Worm (Caenorhabditis elegans) whole organism, young adult: ENCODE results near the gene ttr-39.

Experiments used
- B0261.1 ChIP-seq: sonication (generic microtip); optimal IDR thresholded peaks from 2 replicates; lab custom pipeline; 2016; ENCODE audit warnings: mild to moderate bottlenecking, missing genetic modification characterization, moderate library complexity, missing compliant biosample characterization
- B0336.3 ChIP-seq: fragments of 200-800 bp; sonication (Bioruptor generic); IDR thresholded peaks from 2 replicates; pipeline ENCODE4 v1.3.6; 2022; ENCODE audit warnings: missing genetic modification characterization, missing compliant biosample characterization
- C17E4.6 ChIP-seq: fragments of 200-800 bp; sonication (Bioruptor generic); IDR thresholded peaks from 2 replicates; pipeline ENCODE4 v1.3.6; 2022; ENCODE audit warnings: missing genetic modification reagents, missing genetic modification characterization, missing compliant biosample characterization
- D2030.7 ChIP-seq: fragments of 200-800 bp; sonication (Bioruptor generic); IDR thresholded peaks from 2 replicates; pipeline ENCODE4 v1.3.6; 2022; ENCODE audit warnings: missing genetic modification reagents, missing genetic modification characterization, missing compliant biosample characterization
- F33H1.4 ChIP-seq: fragments of 200-800 bp; sonication (Bioruptor generic); IDR thresholded peaks from 2 replicates; pipeline ENCODE4 v1.3.6; 2022; ENCODE audit warnings: missing genetic modification reagents, missing genetic modification characterization, missing compliant biosample characterization
- F49E8.2 ChIP-seq: sonication (generic microtip); optimal IDR thresholded peaks from 3 replicates; lab custom pipeline; 2017; ENCODE audit warnings: missing genetic modification characterization, mild to moderate bottlenecking, missing compliant biosample characterization, antibody characterized with exemption, moderate library complexity; ENCODE audit not compliant: insufficient read depth
- F55B11.4 ChIP-seq: sonication (generic microtip); optimal IDR thresholded peaks from 2 replicates; lab custom pipeline; 2016; ENCODE audit warnings: missing compliant biosample characterization, missing genetic modification characterization, borderline replicate concordance; ENCODE audit not compliant: insufficient read depth
- K12H6.12 ChIP-seq: fragments of 200-800 bp; sonication (Bioruptor generic); optimal IDR thresholded peaks from 2 replicates; lab custom pipeline; 2018; ENCODE audit warnings: mild to moderate bottlenecking, missing genetic modification characterization, missing compliant biosample characterization
- T26A5.8 ChIP-seq: sonication (generic microtip); optimal IDR thresholded peaks from 2 replicates; lab custom pipeline; 2016; ENCODE audit warnings: missing genetic modification characterization, missing compliant biosample characterization
- aptf-3 ChIP-seq: fragments of 200-800 bp; sonication (Bioruptor generic); IDR thresholded peaks from 2 replicates; pipeline ENCODE4 v1.3.6; 2022; ENCODE audit warnings: missing genetic modification characterization, missing compliant biosample characterization
- attf-3 ChIP-seq: fragments of 200-800 bp; sonication (Bioruptor generic); conservative IDR thresholded peaks from 2 replicates; pipeline ENCODE4 v1.3.6; 2022; ENCODE audit warnings: missing genetic modification reagents, missing genetic modification characterization, missing compliant biosample characterization
- bed-1 ChIP-seq: fragments of 200-800 bp; sonication (Bioruptor generic); IDR thresholded peaks from 2 replicates; pipeline ENCODE4 v1.3.6; 2022; ENCODE audit warnings: missing genetic modification reagents, missing genetic modification characterization, missing compliant biosample characterization
- ceh-100 ChIP-seq: fragments of 200-800 bp; sonication (Bioruptor generic); IDR thresholded peaks from 2 replicates; pipeline ENCODE4 v1.3.6; 2022; ENCODE audit warnings: missing genetic modification reagents, missing genetic modification characterization, missing compliant biosample characterization
- ceh-58 ChIP-seq: fragments of 200-800 bp; sonication (Bioruptor generic); IDR thresholded peaks from 2 replicates; pipeline ENCODE4 v1.3.6; 2022; ENCODE audit warnings: missing genetic modification characterization, missing compliant biosample characterization
- chd-7 ChIP-seq: sonication (generic microtip); optimal IDR thresholded peaks from 2 replicates; lab custom pipeline; 2016; ENCODE audit warnings: mild to moderate bottlenecking, missing genetic modification characterization, moderate library complexity, missing compliant biosample characterization
- die-1 ChIP-seq: sonication (generic microtip); optimal IDR thresholded peaks from 2 replicates; lab custom pipeline; 2016; ENCODE audit warnings: missing genotype, mild to moderate bottlenecking, missing genetic modification characterization, missing compliant biosample characterization
- efl-1 ChIP-seq: fragments of 150-350 bp; optimal IDR thresholded peaks from 2 replicates; lab custom pipeline; 2014; ENCODE audit warnings: missing biosample characterization, missing genetic modification reagents, missing genetic modification characterization
- egl-44 ChIP-seq: fragments of 200-800 bp; sonication (Bioruptor generic); IDR thresholded peaks from 2 replicates; pipeline ENCODE4 v1.3.6; 2022; ENCODE audit warnings: missing genetic modification reagents, missing genetic modification characterization, missing compliant biosample characterization
- egrh-3 ChIP-seq: fragments of 200-800 bp; sonication (Bioruptor generic); IDR thresholded peaks from 2 replicates; pipeline ENCODE4 v1.3.6; 2022; ENCODE audit warnings: missing genetic modification reagents, missing genetic modification characterization, missing compliant biosample characterization
- gei-17 ChIP-seq: fragments of 200-800 bp; sonication (Bioruptor generic); optimal IDR thresholded peaks from 2 replicates; lab custom pipeline; 2018; ENCODE audit warnings: mild to moderate bottlenecking, missing genetic modification characterization, missing compliant biosample characterization
- hlh-26 ChIP-seq: fragments of 200-800 bp; sonication (Bioruptor generic); conservative IDR thresholded peaks from 2 replicates; pipeline ENCODE4 v1.3.6; 2022; ENCODE audit warnings: missing genetic modification reagents, missing genetic modification characterization, missing compliant biosample characterization
- hmg-20 ChIP-seq: fragments of 200-800 bp; sonication (Bioruptor generic); IDR thresholded peaks from 2 replicates; pipeline ENCODE4 v1.3.6; 2022; ENCODE audit warnings: missing genetic modification reagents, missing genetic modification characterization, missing compliant biosample characterization
- lag-1 ChIP-seq: fragments of 200-800 bp; sonication (Bioruptor generic); IDR thresholded peaks from 2 replicates; pipeline ENCODE4 v1.3.6; 2022; ENCODE audit warnings: missing genetic modification reagents, missing genetic modification characterization, missing compliant biosample characterization
- lin-35 ChIP-seq, 3 experiments: fragments of 150-350 bp in 2 of 3; sonication (generic microtip) in 1 of 3; optimal IDR thresholded peaks; 2 replicates each; lab custom pipeline; 2014 to 2018; ENCODE audit warnings: missing biosample characterization in 3 of 3, missing genetic modification characterization in 3 of 3, missing genetic modification reagents in 3 of 3
- lin-54 ChIP-seq: fragments of 200-800 bp; sonication (Bioruptor generic); optimal IDR thresholded peaks from 2 replicates; lab custom pipeline; 2018; ENCODE audit warnings: mild to moderate bottlenecking, missing genetic modification characterization, missing compliant biosample characterization
- lsl-1 ChIP-seq: fragments of 200-800 bp; sonication (Bioruptor generic); optimal IDR thresholded peaks from 2 replicates; lab custom pipeline; 2018; ENCODE audit warnings: mild to moderate bottlenecking, missing genetic modification characterization, moderate library complexity, missing compliant biosample characterization
- lsy-27 ChIP-seq: sonication (generic microtip); optimal IDR thresholded peaks from 2 replicates; lab custom pipeline; 2017; ENCODE audit warnings: missing genetic modification characterization, mild to moderate bottlenecking, missing compliant biosample characterization, antibody characterized with exemption, missing genotype, borderline replicate concordance; ENCODE audit not compliant: insufficient read depth
- madf-10 ChIP-seq: sonication (generic microtip); optimal IDR thresholded peaks from 2 replicates; lab custom pipeline; 2016; ENCODE audit warnings: mild to moderate bottlenecking, missing genetic modification characterization, missing compliant biosample characterization
- madf-6 ChIP-seq: fragments of 200-800 bp; sonication (Bioruptor generic); IDR thresholded peaks from 2 replicates; pipeline ENCODE4 v1.3.6; 2022; ENCODE audit warnings: missing genetic modification reagents, missing genetic modification characterization, missing compliant biosample characterization
- madf-8 ChIP-seq: fragments of 200-800 bp; sonication (Bioruptor generic); conservative IDR thresholded peaks from 2 replicates; pipeline ENCODE4 v1.3.6; 2022; ENCODE audit warnings: missing genetic modification reagents, missing genetic modification characterization, missing compliant biosample characterization
- mes-4 ChIP-seq: sonication (generic microtip); optimal IDR thresholded peaks from 2 replicates; lab custom pipeline; 2016; ENCODE audit warnings: missing genotype, missing genetic modification characterization, missing compliant biosample characterization
- nfya-1 ChIP-seq: sonication (generic microtip); optimal IDR thresholded peaks from 2 replicates; lab custom pipeline; 2017; ENCODE audit warnings: antibody characterized with exemption, missing compliant biosample characterization, missing genetic modification characterization, borderline replicate concordance; ENCODE audit not compliant: insufficient read depth
- nhr-27 ChIP-seq: fragments of 200-800 bp; sonication (Bioruptor generic); optimal IDR thresholded peaks from 2 replicates; lab custom pipeline; 2018; ENCODE audit warnings: mild to moderate bottlenecking, missing genetic modification characterization, moderate library complexity, missing compliant biosample characterization
- pha-4 ChIP-seq: fragments of 150-350 bp; sonication (generic microtip); optimal IDR thresholded peaks from 2 replicates; lab custom pipeline; 2014; ENCODE audit warnings: missing biosample characterization, missing genetic modification reagents, missing genetic modification characterization
- sea-2 ChIP-seq: fragments of 200-800 bp; sonication (Bioruptor generic); IDR thresholded peaks from 2 replicates; pipeline ENCODE4 v1.3.6; 2022; ENCODE audit warnings: missing genetic modification characterization, missing compliant biosample characterization
- snpc-1.3 ChIP-seq: sonication (generic microtip); optimal IDR thresholded peaks from 2 replicates; lab custom pipeline; 2017; ENCODE audit warnings: missing genetic modification characterization, mild to moderate bottlenecking, missing compliant biosample characterization, antibody characterized with exemption, moderate library complexity, missing genotype, missing genetic modification reagents; ENCODE audit not compliant: insufficient read depth
- snpc-3.4 ChIP-seq: sonication (generic microtip); optimal IDR thresholded peaks from 2 replicates; lab custom pipeline; 2017; ENCODE audit warnings: missing genetic modification characterization, mild to moderate bottlenecking, missing compliant biosample characterization, antibody characterized with exemption, moderate library complexity, missing genotype, missing genetic modification reagents
- somi-1 ChIP-seq: fragments of 200-800 bp; sonication (Bioruptor generic); optimal IDR thresholded peaks from 2 replicates; lab custom pipeline; 2018; ENCODE audit warnings: mild to moderate bottlenecking, missing genetic modification characterization, missing compliant biosample characterization
- tbp1 ChIP-seq: fragments of 200-800 bp; sonication (Bioruptor generic); optimal IDR thresholded peaks from 2 replicates; lab custom pipeline; 2018; ENCODE audit warnings: mild to moderate bottlenecking, missing genetic modification characterization, missing compliant biosample characterization
- tbx-9 ChIP-seq: sonication (generic microtip); optimal IDR thresholded peaks from 2 replicates; lab custom pipeline; 2016; ENCODE audit warnings: borderline replicate concordance, missing genetic modification characterization, inconsistent platforms, missing compliant biosample characterization
- ztf-28 ChIP-seq: fragments of 200-800 bp; sonication (Bioruptor generic); IDR thresholded peaks from 2 replicates; pipeline ENCODE4 v1.3.6; 2022; ENCODE audit warnings: missing genetic modification reagents, missing genetic modification characterization, missing compliant biosample characterization

Gene ttr-39

ce11 chrIV:10089777-10090176 lies at the start of gene ttr-39:
ttr-39 (minus strand) TSS chrIV:10089877.
- no peak for TF ChIP-seq snpc-1.3 (tag; lab: Kevin White, UChicago)
- no peak for TF ChIP-seq chd-7 (tag; lab: Kevin White, UChicago)
- TF ChIP-seq tbx-9 (tag; lab: Kevin White, UChicago): no peak
- TF ChIP-seq lin-54 (GFP tag; lab: Kevin White, UChicago): no peak
- no peak for TF ChIP-seq B0261.1 (tag; lab: Kevin White, UChicago)
- no peak for TF ChIP-seq F49E8.2 (tag; lab: Kevin White, UChicago)
- TF ChIP-seq madf-8 (GFP tag; lab: Robert Waterston, UW): no peak

DNA sequence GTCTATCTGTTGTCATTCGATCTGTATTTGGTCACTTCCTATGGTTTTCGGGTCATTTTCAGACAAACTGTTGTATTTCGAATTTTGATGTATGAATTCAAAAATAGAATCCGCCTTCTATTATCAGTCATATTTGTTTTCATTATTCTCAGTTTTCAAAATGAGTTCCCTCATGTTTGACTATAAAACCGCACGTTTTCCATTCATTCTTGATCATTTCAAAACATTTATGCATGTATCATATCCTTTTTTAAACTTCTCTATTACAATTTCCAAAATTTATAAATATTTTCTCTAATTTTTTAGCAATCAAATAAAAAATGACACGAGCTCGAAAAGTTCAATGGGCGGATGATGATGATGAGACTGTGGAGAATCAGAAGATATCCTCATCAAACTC lies 48.1 kb upstream of the ttr-39 start, which contains the start of gene K08F4.12:
Gene K08F4.12 (plus strand): TSS at position 301 of the 400 bp plus-strand sequence.
- TF ChIP-seq hlh-26 (GFP tag; lab: Robert Waterston, UW) (no peak), egl-44 (GFP tag; lab: Robert Waterston, UW) (no peak)

DNA sequence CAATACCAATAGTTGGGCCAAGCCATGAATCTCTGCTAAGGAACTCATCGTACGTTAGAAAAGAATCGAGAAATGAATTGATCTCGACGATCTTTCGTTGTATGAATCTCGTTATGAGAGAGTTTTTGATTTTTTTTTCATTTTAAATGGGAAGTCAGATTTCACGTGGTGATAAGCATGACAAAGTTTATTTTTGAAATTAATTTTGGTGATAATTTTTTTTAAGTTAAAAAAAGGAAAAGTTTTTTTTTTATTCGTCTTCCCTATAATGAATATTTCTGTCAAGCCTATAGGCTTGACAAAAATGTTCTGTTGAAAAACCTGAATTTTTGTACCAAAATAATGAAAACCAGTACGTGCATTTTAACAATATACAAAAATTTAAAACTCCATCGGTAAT lies 46.1 kb upstream of the ttr-39 start, which contains the start of gene K08F4.5:
Gene K08F4.5 (minus strand): TSS at position 101 of the 400 bp plus-strand sequence.
- TF ChIP-seq ceh-100 (GFP tag; lab: Robert Waterston, UW) (no peak), mes-4 (no peak), bed-1 (no peak), lag-1 (GFP tag; lab: Robert Waterston, UW) (no peak), F55B11.4 (tag; lab: Kevin White, UChicago) (no peak), B0261.1 (tag; lab: Kevin White, UChicago) (no peak), lsl-1 (no peak), snpc-3.4 (tag; lab: Kevin White, UChicago) (no peak), C17E4.6 (GFP tag; lab: Robert Waterston, UW) (no peak)

ce11 chrIV:10129957-10130356 lies 40.3 kb upstream of the ttr-39 start, which contains the start of gene glt-3:
glt-3 (plus strand) TSS chrIV:10130257.
- TF ChIP-seq ceh-100 (GFP tag; lab: Robert Waterston, UW) (no peak), tbp1 (GFP tag; lab: Kevin White, UChicago) (no peak), pha-4 (no peak), F55B11.4 (tag; lab: Kevin White, UChicago) (no peak), sea-2 (GFP tag; lab: Robert Waterston, UW) (no peak), die-1 (no peak), madf-6 (GFP tag; lab: Robert Waterston, UW) (no peak), F33H1.4 (GFP tag; lab: Robert Waterston, UW) (no peak), K12H6.12 (tag; lab: Kevin White, UChicago) (no peak), ceh-58 (no peak), somi-1 (GFP tag; lab: Kevin White, UChicago) (no peak), attf-3 (GFP tag; lab: Robert Waterston, UW) (no peak)

ce11 chrIV:10128906-10129386 lies 39.3 kb upstream of the ttr-39 start, which contains the start of the genes gtbp-1 and K08F4.3:
gtbp-1 (minus strand) TSS chrIV:10128956.
K08F4.3 (plus strand) TSS chrIV:10129257.
- TF ChIP-seq egrh-3 (GFP tag; lab: Robert Waterston, UW) (no peak), ztf-28 (GFP tag; lab: Robert Waterston, UW) (no peak), efl-1 (GFP tag; lab: Kevin White, UChicago) (peak; percentile 85), aptf-3 (GFP tag; lab: Robert Waterston, UW) (no peak), bed-1 (no peak), D2030.7 (GFP tag; lab: Robert Waterston, UW) (peak; percentile 65), T26A5.8 (tag; lab: Kevin White, UChicago) (no peak), hmg-20 (GFP tag; lab: Robert Waterston, UW) (no peak), lsy-27 (tag; lab: Kevin White, UChicago) (no peak), nfya-1 (tag; lab: Kevin White, UChicago) (no peak), chd-7 (tag; lab: Kevin White, UChicago) (no peak), lin-35 (GFP tag; optimal IDR thresholded peaks at IDR 0.05; lab: Kevin White, UChicago) (no peak), attf-3 (GFP tag; lab: Robert Waterston, UW) (peak; percentile 47), nhr-27 (no peak), gei-17 (no peak), madf-10 (no peak), B0336.3 (GFP tag; lab: Robert Waterston, UW) (no peak)
